Worm (Caenorhabditis elegans) whole organism, L2 larva: ENCODE results near the gene snx-17.
A peak's percentile ranks its signal among the peaks of the same experiment; 100 is the strongest.

Experiments
- C34F6.9 ChIP-seq: fragments of 150-350 bp; optimal IDR thresholded peaks from 2 replicates; lab custom pipeline; 2014; ENCODE audit warnings: missing biosample characterization, missing genetic modification characterization
- F13H6.1 ChIP-seq: sonication (generic microtip); optimal IDR thresholded peaks from 2 replicates; lab custom pipeline; 2016; ENCODE audit warnings: missing genetic modification characterization, missing compliant biosample characterization
- R02D3.7 ChIP-seq: fragments of 150-350 bp; optimal IDR thresholded peaks from 2 replicates; lab custom pipeline; 2014; ENCODE audit warnings: missing biosample characterization, missing genetic modification characterization
- Y55F3AM.14 ChIP-seq: fragments of 200-800 bp; sonication (Bioruptor generic); optimal IDR thresholded peaks from 2 replicates; lab custom pipeline; 2018; ENCODE audit warnings: mild to moderate bottlenecking, missing genetic modification characterization, missing compliant biosample characterization
- ZK546.5 ChIP-seq: sonication (generic microtip); optimal IDR thresholded peaks from 2 replicates; lab custom pipeline; 2017; ENCODE audit warnings: missing biosample characterization, missing genetic modification characterization
- alr-1 ChIP-seq: fragments of 150-350 bp; optimal IDR thresholded peaks from 2 replicates; lab custom pipeline; 2014; ENCODE audit warnings: missing biosample characterization, missing genetic modification characterization
- aly-2 ChIP-seq: fragments of 150-350 bp; optimal IDR thresholded peaks from 2 replicates; lab custom pipeline; 2014; ENCODE audit warnings: missing biosample characterization, missing genetic modification characterization
- ama-1 ChIP-seq: fragments of 150-350 bp; optimal IDR thresholded peaks from 2 replicates; lab custom pipeline; 2018; ENCODE audit warnings: inconsistent platforms
- blmp-1 ChIP-seq: sonication (generic microtip); optimal IDR thresholded peaks from 2 replicates; lab custom pipeline; 2017; ENCODE audit warnings: missing genetic modification characterization, mild to moderate bottlenecking, missing compliant biosample characterization, antibody characterized with exemption, moderate library complexity; ENCODE audit not compliant: insufficient read depth
- ceh-16 ChIP-seq: fragments of 150-350 bp; optimal IDR thresholded peaks from 2 replicates; lab custom pipeline; 2014; ENCODE audit warnings: missing biosample characterization, missing genetic modification characterization
- ceh-82 ChIP-seq: fragments of 150-350 bp; optimal IDR thresholded peaks from 2 replicates; lab custom pipeline; 2014; ENCODE audit warnings: missing biosample characterization, missing genetic modification characterization
- crh-2 ChIP-seq: sonication (generic microtip); optimal IDR thresholded peaks from 2 replicates; lab custom pipeline; 2017; ENCODE audit warnings: missing biosample characterization, missing genetic modification characterization
- dmd-4 ChIP-seq: sonication (generic microtip); optimal IDR thresholded peaks from 2 replicates; lab custom pipeline; 2017; ENCODE audit warnings: missing biosample characterization, missing genetic modification characterization
- egl-27 ChIP-seq: sonication (generic microtip); optimal IDR thresholded peaks from 3 replicates; lab custom pipeline; 2017; ENCODE audit warnings: missing biosample characterization, missing genetic modification reagents, missing genetic modification characterization
- elt-1 ChIP-seq: fragments of 150-350 bp; optimal IDR thresholded peaks from 2 replicates; lab custom pipeline; 2014; ENCODE audit warnings: missing biosample characterization, missing genetic modification characterization
- elt-3 ChIP-seq: sonication (generic microtip); optimal IDR thresholded peaks from 2 replicates; lab custom pipeline; 2017; ENCODE audit warnings: missing biosample characterization, missing genetic modification characterization
- fos-1 ChIP-seq: fragments of 150-350 bp; optimal IDR thresholded peaks from 2 replicates; lab custom pipeline; 2014; ENCODE audit warnings: missing biosample characterization, missing genetic modification characterization
- gmeb-1 ChIP-seq: fragments of 150-350 bp; optimal IDR thresholded peaks from 2 replicates; lab custom pipeline; 2014; ENCODE audit warnings: missing biosample characterization, missing genetic modification characterization
- lin-11 ChIP-seq: fragments of 150-350 bp; sonication (generic microtip); optimal IDR thresholded peaks from 2 replicates; lab custom pipeline; 2014; ENCODE audit warnings: missing biosample characterization, missing genetic modification characterization, inconsistent platforms, mixed read lengths
- lin-39 ChIP-seq: fragments of 150-350 bp; optimal IDR thresholded peaks from 2 replicates; lab custom pipeline; 2014; ENCODE audit warnings: missing biosample characterization, missing genetic modification reagents, missing genetic modification characterization
- lsy-2 ChIP-seq, 2 experiments: fragments of 150-350 bp in 1 of 2; sonication (generic microtip) in 1 of 2; optimal IDR thresholded peaks; 2 replicates each; lab custom pipeline; 2014 to 2017; ENCODE audit warnings: missing biosample characterization in 2 of 2, missing genetic modification characterization in 2 of 2
- mab-5 ChIP-seq: fragments of 150-350 bp; optimal IDR thresholded peaks from 2 replicates; lab custom pipeline; 2014; ENCODE audit warnings: missing biosample characterization, missing genetic modification characterization
- mbf-1 ChIP-seq: sonication (generic microtip); optimal IDR thresholded peaks from 2 replicates; lab custom pipeline; 2017; ENCODE audit warnings: missing biosample characterization, missing genetic modification characterization
- mdl-1 ChIP-seq, 2 experiments: fragments of 150-350 bp in 1 of 2; sonication (generic microtip) in 1 of 2; optimal IDR thresholded peaks; 2 replicates each; lab custom pipeline; 2017; ENCODE audit warnings: missing biosample characterization in 2 of 2, missing genetic modification characterization in 2 of 2
- nhr-10 ChIP-seq: sonication (generic microtip); optimal IDR thresholded peaks from 2 replicates; lab custom pipeline; 2017; ENCODE audit warnings: missing biosample characterization, missing genetic modification characterization
- nhr-11 ChIP-seq: fragments of 150-350 bp; optimal IDR thresholded peaks from 2 replicates; lab custom pipeline; 2014; ENCODE audit warnings: missing biosample characterization, missing genetic modification characterization
- nhr-12 ChIP-seq: fragments of 150-350 bp; optimal IDR thresholded peaks from 2 replicates; lab custom pipeline; 2014; ENCODE audit warnings: missing biosample characterization, missing genetic modification characterization
- nhr-129 ChIP-seq: fragments of 150-350 bp; optimal IDR thresholded peaks from 2 replicates; lab custom pipeline; 2014; ENCODE audit warnings: missing biosample characterization, missing genetic modification characterization
- nhr-21 ChIP-seq: fragments of 150-350 bp; optimal IDR thresholded peaks from 2 replicates; lab custom pipeline; 2014; ENCODE audit warnings: missing biosample characterization, missing genetic modification characterization
- nhr-23 ChIP-seq: fragments of 150-350 bp; optimal IDR thresholded peaks from 2 replicates; lab custom pipeline; 2014; ENCODE audit warnings: missing biosample characterization, missing genetic modification reagents, missing genetic modification characterization
- nhr-237 ChIP-seq: fragments of 150-350 bp; optimal IDR thresholded peaks from 2 replicates; lab custom pipeline; 2014; ENCODE audit warnings: missing biosample characterization, missing genetic modification characterization
- nhr-25 ChIP-seq: fragments of 150-350 bp; sonication (generic microtip); optimal IDR thresholded peaks from 3 replicates; lab custom pipeline; 2014; ENCODE audit warnings: missing biosample characterization, missing genetic modification characterization
- nhr-6 ChIP-seq: fragments of 150-350 bp; optimal IDR thresholded peaks from 2 replicates; lab custom pipeline; 2014; ENCODE audit warnings: missing biosample characterization, missing genetic modification characterization
- nhr-77 ChIP-seq: fragments of 150-350 bp; optimal IDR thresholded peaks from 2 replicates; lab custom pipeline; 2014; ENCODE audit warnings: missing biosample characterization, missing genetic modification characterization
- peb-1 ChIP-seq: fragments of 150-350 bp; optimal IDR thresholded peaks from 2 replicates; lab custom pipeline; 2014; ENCODE audit warnings: missing biosample characterization, missing genetic modification characterization
- sem-4 ChIP-seq: fragments of 150-350 bp; optimal IDR thresholded peaks from 2 replicates; lab custom pipeline; 2014; ENCODE audit warnings: missing biosample characterization, missing genetic modification reagents, missing genetic modification characterization
- skn-1 ChIP-seq: sonication (generic microtip); optimal IDR thresholded peaks from 2 replicates; lab custom pipeline; 2017; ENCODE audit warnings: missing biosample characterization, missing genetic modification characterization
- sma-3 ChIP-seq: sonication (generic microtip); optimal IDR thresholded peaks from 2 replicates; lab custom pipeline; 2016; ENCODE audit warnings: missing genetic modification reagents, missing genetic modification characterization, missing compliant biosample characterization
- sma-9 ChIP-seq, 2 experiments: fragments of 150-350 bp in 1 of 2; sonication (generic microtip) in 1 of 2; optimal IDR thresholded peaks; 2 replicates each; lab custom pipeline; 2014 to 2016; ENCODE audit warnings: missing genetic modification characterization in 2 of 2, mild to moderate bottlenecking in 1 of 2, missing biosample characterization in 1 of 2, missing compliant biosample characterization in 1 of 2, missing genetic modification reagents in 1 of 2, moderate library complexity in 1 of 2
- snpc-4 ChIP-seq: fragments of 150-350 bp; optimal IDR thresholded peaks from 2 replicates; lab custom pipeline; 2014; ENCODE audit warnings: missing biosample characterization, missing genetic modification characterization
- unc-39 ChIP-seq: fragments of 150-350 bp; optimal IDR thresholded peaks from 2 replicates; lab custom pipeline; 2014; ENCODE audit warnings: missing biosample characterization, missing genetic modification characterization
- unc-55 ChIP-seq: fragments of 150-350 bp; sonication (generic microtip); optimal IDR thresholded peaks from 3 replicates; lab custom pipeline; 2014; ENCODE audit warnings: missing biosample characterization, missing genetic modification reagents, missing genetic modification characterization
- unc-62 ChIP-seq: fragments of 150-350 bp; optimal IDR thresholded peaks from 2 replicates; lab custom pipeline; 2014; ENCODE audit warnings: missing biosample characterization, missing genetic modification reagents, missing genetic modification characterization
- zag-1 ChIP-seq: fragments of 150-350 bp; optimal IDR thresholded peaks from 2 replicates; lab custom pipeline; 2014; ENCODE audit warnings: missing biosample characterization, missing genetic modification characterization
- ztf-1 ChIP-seq: fragments of 200-800 bp; sonication (Bioruptor generic); conservative IDR thresholded peaks from 2 replicates; pipeline ENCODE4 v1.3.6; 2022; ENCODE audit warnings: missing genetic modification characterization, missing compliant biosample characterization
- ztf-11 ChIP-seq: sonication (generic microtip); optimal IDR thresholded peaks from 2 replicates; lab custom pipeline; 2017; ENCODE audit warnings: missing biosample characterization, missing genetic modification characterization
- ztf-4 ChIP-seq: fragments of 150-350 bp; optimal IDR thresholded peaks from 2 replicates; lab custom pipeline; 2014; ENCODE audit warnings: missing biosample characterization, missing genetic modification characterization

The snx-17 gene

DNA sequence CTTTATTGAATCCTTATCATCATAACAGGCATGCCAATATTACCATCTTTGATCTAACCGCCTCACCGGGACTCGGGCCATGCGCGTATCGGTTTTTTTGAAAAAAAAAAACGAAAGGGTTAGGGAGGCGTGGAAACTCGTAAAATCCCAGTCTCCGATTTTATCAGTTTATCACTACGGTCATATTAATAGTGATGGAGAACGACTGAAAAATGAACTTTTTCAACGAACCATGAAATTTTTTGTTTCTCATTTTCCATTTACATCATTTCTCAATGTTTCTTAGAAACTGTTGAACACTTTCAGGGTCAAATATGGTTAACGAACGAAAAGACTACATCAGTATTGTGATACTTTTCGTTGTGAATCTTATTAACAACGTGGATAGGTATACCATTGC lies 7.9 kb upstream of the snx-17 start, which contains the start of gene spin-3:
Gene spin-3, plus strand, starts transcription at position 301 of the 400 bp plus-strand sequence.
- TF ChIP-seq fos-1 (tag; lab: Kevin White, UChicago), result no peak
- TF ChIP-seq lsy-2 (tag; optimal IDR thresholded peaks at IDR 0.05; lab: Kevin White, UChicago), result no peak
- TF ChIP-seq ZK546.5 (tag; lab: Kevin White, UChicago), result no peak
- no peak for TF ChIP-seq egl-27 (tag; lab: Kevin White, UChicago)
- no peak for TF ChIP-seq sma-9 (GFP tag; optimal IDR thresholded peaks at IDR 0.05; lab: Kevin White, UChicago)
- no peak for TF ChIP-seq sma-9 (tag; optimal IDR thresholded peaks at IDR 0.05; lab: Kevin White, UChicago)
- TF ChIP-seq C34F6.9 (tag; lab: Kevin White, UChicago), result no peak
- no peak for TF ChIP-seq lin-39
- TF ChIP-seq dmd-4, result no peak
- no peak for TF ChIP-seq nhr-25 (tag; lab: Kevin White, UChicago)
- no peak for TF ChIP-seq ztf-1 (GFP tag; lab: Robert Waterston, UW)
- no peak for TF ChIP-seq nhr-129 (tag; lab: Kevin White, UChicago)
- TF ChIP-seq elt-1 (tag; lab: Kevin White, UChicago), result no peak
- TF ChIP-seq Y55F3AM.14 (GFP tag; lab: Kevin White, UChicago), result no peak
- TF ChIP-seq mbf-1 (tag; lab: Kevin White, UChicago), result no peak
- TF ChIP-seq elt-3 (tag; lab: Kevin White, UChicago), result no peak
- no peak for TF ChIP-seq nhr-11 (tag; lab: Kevin White, UChicago)
- no peak for TF ChIP-seq sma-3 (GFP tag; lab: Kevin White, UChicago)
- no peak for TF ChIP-seq aly-2 (tag; lab: Kevin White, UChicago)
- no peak for TF ChIP-seq nhr-12 (tag; lab: Kevin White, UChicago)
- TF ChIP-seq, all 48 proteins: peak for 0

DNA sequence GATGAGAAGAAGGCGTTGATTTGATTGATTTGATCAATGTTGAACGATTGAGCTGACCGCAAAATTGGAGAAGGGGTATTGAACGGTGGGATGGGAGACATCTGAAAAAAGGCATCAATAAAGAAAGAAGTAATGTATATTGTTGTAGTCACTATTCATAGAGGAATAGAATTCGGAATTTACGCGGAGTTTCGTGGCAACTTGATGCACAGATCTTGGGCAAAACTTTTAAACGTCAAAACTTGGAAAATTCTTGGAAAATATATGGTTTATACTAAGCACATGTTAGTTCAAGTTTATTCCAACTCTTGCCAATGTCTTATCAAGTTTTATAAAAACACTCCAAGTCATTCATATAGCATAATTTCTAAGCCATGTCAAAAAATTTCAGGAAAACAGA lies 4.3 kb upstream of the snx-17 start, which contains the start of gene F17H10.4:
Gene F17H10.4, minus strand, starts transcription at position 101 of the 400 bp plus-strand sequence.
- TF ChIP-seq ztf-1 (GFP tag; lab: Robert Waterston, UW), result no peak

DNA sequence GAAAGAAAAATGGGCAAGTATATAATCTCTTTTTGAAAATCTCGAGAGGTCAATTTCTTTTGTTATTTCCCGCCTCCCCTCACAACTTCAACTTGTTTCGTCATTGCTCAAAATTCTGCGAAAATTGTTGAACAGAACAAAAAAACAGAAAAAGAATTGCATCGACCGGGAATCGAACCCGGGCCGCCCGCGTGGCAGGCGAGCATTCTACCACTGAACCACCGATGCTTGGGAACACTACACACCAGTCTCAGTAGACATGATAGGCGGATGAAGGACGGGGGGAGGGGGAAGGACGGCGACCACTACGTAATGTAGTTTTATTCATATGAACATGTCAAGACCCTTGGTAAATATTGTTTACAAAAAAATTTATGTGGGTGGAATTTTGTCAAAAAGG lies 987 bp downstream of the snx-17 start:
- no peak for TF ChIP-seq mbf-1 (tag; lab: Kevin White, UChicago)
- TF ChIP-seq ZK546.5 (tag; lab: Kevin White, UChicago), result no peak
- no peak for TF ChIP-seq mdl-1 (tag; optimal IDR thresholded peaks at IDR 0.05; lab: Kevin White, UChicago)
- no peak for TF ChIP-seq nhr-23 (tag; lab: Kevin White, UChicago)
- TF ChIP-seq nhr-6 (tag; lab: Kevin White, UChicago), result no peak
- no peak for TF ChIP-seq egl-27 (tag; lab: Kevin White, UChicago)
- TF ChIP-seq fos-1 (tag; lab: Kevin White, UChicago), result peak; percentile 36
- TF ChIP-seq nhr-129 (tag; lab: Kevin White, UChicago), result peak; percentile 67
- TF ChIP-seq sem-4 (tag; lab: Kevin White, UChicago), result peak; percentile 53
- peak; percentile 58 for TF ChIP-seq lin-11
- TF ChIP-seq nhr-12 (tag; lab: Kevin White, UChicago), result no peak
- TF ChIP-seq ama-1 (lab: Kevin White, UChicago), result no peak
- no peak for TF ChIP-seq peb-1 (tag; lab: Kevin White, UChicago)
- TF ChIP-seq lin-39, result no peak
- TF ChIP-seq ztf-1 (GFP tag; lab: Robert Waterston, UW), result no peak
- TF ChIP-seq unc-39 (tag; lab: Kevin White, UChicago), result no peak
- no peak for TF ChIP-seq nhr-237 (tag; lab: Kevin White, UChicago)
- peak; percentile 10 for TF ChIP-seq nhr-25 (tag; lab: Kevin White, UChicago)
- peak; percentile 70 for TF ChIP-seq sma-3 (GFP tag; lab: Kevin White, UChicago)
- TF ChIP-seq alr-1 (tag; lab: Kevin White, UChicago), result no peak
- TF ChIP-seq nhr-11 (tag; lab: Kevin White, UChicago), result no peak
- peak; percentile 26 for TF ChIP-seq C34F6.9 (tag; lab: Kevin White, UChicago)
- TF ChIP-seq sma-9 (GFP tag; optimal IDR thresholded peaks at IDR 0.05; lab: Kevin White, UChicago), result peak; percentile 40
- TF ChIP-seq sma-9 (tag; optimal IDR thresholded peaks at IDR 0.05; lab: Kevin White, UChicago), result no peak
- no peak for TF ChIP-seq ztf-11 (tag; lab: Kevin White, UChicago)
- peak; percentile 26 for TF ChIP-seq ztf-4 (tag; lab: Kevin White, UChicago)
- TF ChIP-seq unc-62, result no peak
- no peak for TF ChIP-seq dmd-4
- peak; percentile 2 for TF ChIP-seq nhr-21 (tag; lab: Kevin White, UChicago)
- peak; percentile 90 for TF ChIP-seq crh-2 (tag; lab: Kevin White, UChicago)
- TF ChIP-seq nhr-77 (tag; lab: Kevin White, UChicago), result no peak
- TF ChIP-seq zag-1 (tag; lab: Kevin White, UChicago), result no peak
- peak; percentile 55 for TF ChIP-seq gmeb-1
- TF ChIP-seq aly-2 (tag; lab: Kevin White, UChicago), result no peak
- no peak for TF ChIP-seq R02D3.7 (tag; lab: Kevin White, UChicago)
- TF ChIP-seq snpc-4, result no peak
- peak; percentile 86 for TF ChIP-seq Y55F3AM.14 (GFP tag; lab: Kevin White, UChicago)
- peak; percentile 74 for TF ChIP-seq unc-55 (GFP tag; lab: Kevin White, UChicago)
- TF ChIP-seq nhr-10 (tag; lab: Kevin White, UChicago), result no peak
- TF ChIP-seq blmp-1 (tag; lab: Kevin White, UChicago), result peak; percentile 6
- peak in 1 of 2 experiments; percentile 32 for TF ChIP-seq lsy-2 (tag; optimal IDR thresholded peaks at IDR 0.05; lab: Kevin White, UChicago)
- TF ChIP-seq ceh-82 (tag; lab: Kevin White, UChicago), result no peak
- TF ChIP-seq mab-5 (tag; lab: Kevin White, UChicago), result no peak
- TF ChIP-seq ceh-16 (tag; lab: Kevin White, UChicago), result peak; percentile 19
- TF ChIP-seq F13H6.1 (tag; lab: Kevin White, UChicago), result peak; percentile 82
- TF ChIP-seq skn-1 (tag; lab: Kevin White, UChicago), result no peak
